Worm (Caenorhabditis elegans): ENCODE measurements around the gene nimk-1.

DNA sequence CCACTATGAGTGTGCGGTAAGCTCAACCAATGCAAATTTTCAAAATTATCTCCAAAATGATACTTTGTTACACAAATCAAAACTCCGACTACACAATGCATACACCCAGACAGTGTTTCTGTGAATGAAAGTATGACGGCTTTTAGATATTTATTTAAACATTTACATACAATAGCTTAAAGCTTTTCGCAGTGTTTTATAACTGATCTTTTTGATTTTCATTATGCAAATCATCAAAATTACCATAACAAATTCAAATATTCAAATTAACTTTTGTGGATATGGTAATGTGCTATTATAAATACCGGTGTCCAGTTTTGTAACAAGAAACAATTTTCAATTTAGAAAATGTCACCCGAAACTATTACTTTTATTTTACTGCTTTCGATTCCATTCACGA is 10.9 kb downstream of the nimk-1 start, which contains the start of the genes F49C5.5 and F49C5.10:
- TF ChIP-seq ama-1 (optimal IDR thresholded peaks at IDR 0.05) (no peak), ceh-13 (GFP tag; optimal IDR thresholded peaks at IDR 0.05) (no peak), ceh-36 (tag; optimal IDR thresholded peaks at IDR 0.05) (no peak), ets-7 (tag; optimal IDR thresholded peaks at IDR 0.05) (no peak), aly-1 (tag; optimal IDR thresholded peaks at IDR 0.05) (no peak), scrt-1 (GFP tag; IDR thresholded peaks at IDR 0.05) (no peak), pes-1 (GFP tag; IDR thresholded peaks at IDR 0.05) (no peak), hmbx-1 (tag; optimal IDR thresholded peaks at IDR 0.05) (no peak), flt-1 (GFP tag; IDR thresholded peaks at IDR 0.05) (no peak), tbx-37 (GFP tag; conservative IDR thresholded peaks at IDR 0.05) (no peak), hnd-1 (tag; optimal IDR thresholded peaks at IDR 0.05) (no peak), F13C5.2 (tag; optimal IDR thresholded peaks at IDR 0.05) (no peak)

Measured in whole organism, early embryonic.